Worm (Caenorhabditis elegans) whole organism, L1 larva: ENCODE measurements around the gene C47A10.12.

Source experiments
- C04F5.9 ChIP-seq: sonication (generic microtip); optimal IDR thresholded peaks from 2 replicates; lab custom pipeline; 2016; ENCODE audit warnings: missing genetic modification characterization, missing compliant biosample characterization
- C16A3.4 ChIP-seq: fragments of 150-350 bp; optimal IDR thresholded peaks from 2 replicates; lab custom pipeline; 2014; ENCODE audit warnings: missing biosample characterization, missing genetic modification characterization
- C34B4.2 ChIP-seq: sonication (generic microtip); optimal IDR thresholded peaks from 2 replicates; lab custom pipeline; 2017; ENCODE audit warnings: mild to moderate bottlenecking, missing genetic modification characterization, missing compliant biosample characterization
- alr-1 ChIP-seq: fragments of 200-800 bp; sonication (Bioruptor generic); optimal IDR thresholded peaks from 2 replicates; lab custom pipeline; 2018; ENCODE audit warnings: borderline replicate concordance, mild to moderate bottlenecking, missing genetic modification characterization, missing compliant biosample characterization
- ama-1 ChIP-seq: fragments of 150-350 bp; optimal IDR thresholded peaks from 2 replicates; lab custom pipeline; 2014
- blmp-1 ChIP-seq: fragments of 150-350 bp; optimal IDR thresholded peaks from 2 replicates; lab custom pipeline; 2014; ENCODE audit warnings: missing biosample characterization, missing genetic modification characterization
- ceh-63 ChIP-seq: fragments of 200-800 bp; sonication (Bioruptor generic); optimal IDR thresholded peaks from 2 replicates; lab custom pipeline; 2018; ENCODE audit warnings: mild to moderate bottlenecking, missing genetic modification characterization, missing compliant biosample characterization
- ceh-8 ChIP-seq: fragments of 200-800 bp; sonication (Bioruptor generic); optimal IDR thresholded peaks from 2 replicates; lab custom pipeline; 2018; ENCODE audit warnings: mild to moderate bottlenecking, missing genetic modification characterization, moderate library complexity, missing compliant biosample characterization
- ceh-88 ChIP-seq: fragments of 200-800 bp; sonication (Bioruptor generic); IDR thresholded peaks from 2 replicates; pipeline ENCODE4 v1.3.6; 2022; ENCODE audit warnings: missing genetic modification characterization, missing compliant biosample characterization
- dpl-1 ChIP-seq, 3 experiments: fragments of 150-350 bp in 2 of 3; sonication (generic microtip) in 1 of 3; optimal IDR thresholded peaks; 2 replicates each; lab custom pipeline; 2014 to 2017; ENCODE audit warnings: missing biosample characterization in 3 of 3, missing genetic modification characterization in 3 of 3, missing genetic modification reagents in 3 of 3
- efl-1 ChIP-seq, 4 experiments: fragments of 150-350 bp; optimal IDR thresholded peaks in 3 of 4; peaks in 1 of 4; 1 replicate in 1 of 4; 2 replicates in 3 of 4; lab custom pipeline; 2014; ENCODE audit warnings: missing biosample characterization in 2 of 4, missing genetic modification characterization in 2 of 4, missing genetic modification reagents in 2 of 4
- efl-3 ChIP-seq: fragments of 200-800 bp; sonication (Bioruptor generic); optimal IDR thresholded peaks from 2 replicates; lab custom pipeline; 2018; ENCODE audit warnings: mild to moderate bottlenecking, missing genetic modification characterization, missing compliant biosample characterization
- egl-13 ChIP-seq: sonication (generic microtip); optimal IDR thresholded peaks from 2 replicates; lab custom pipeline; 2016; ENCODE audit warnings: missing genotype, missing genetic modification reagents, missing genetic modification characterization, missing compliant biosample characterization
- egl-27 ChIP-seq, 2 experiments: fragments of 150-350 bp in 1 of 2; sonication (generic microtip); optimal IDR thresholded peaks; 3 replicates each; lab custom pipeline; 2017 to 2018; ENCODE audit warnings: missing biosample characterization in 2 of 2, missing genetic modification characterization in 2 of 2, missing genetic modification reagents in 2 of 2
- elt-2 ChIP-seq: sonication (generic microtip); optimal IDR thresholded peaks from 2 replicates; lab custom pipeline; 2016; ENCODE audit warnings: missing genetic modification characterization, mild to moderate bottlenecking, inconsistent platforms, missing compliant biosample characterization, missing genetic modification reagents
- fkh-4 ChIP-seq: sonication (generic microtip); optimal IDR thresholded peaks from 2 replicates; lab custom pipeline; 2016; ENCODE audit warnings: missing compliant biosample characterization, missing genetic modification characterization, borderline replicate concordance
- fos-1 ChIP-seq: fragments of 150-350 bp; optimal IDR thresholded peaks from 2 replicates; lab custom pipeline; 2014; ENCODE audit warnings: missing biosample characterization, missing genetic modification characterization
- grh-1 ChIP-seq: fragments of 200-800 bp; sonication (Bioruptor generic); IDR thresholded peaks from 2 replicates; pipeline ENCODE4 v1.3.6; 2022; ENCODE audit warnings: missing genetic modification reagents, missing genetic modification characterization, missing compliant biosample characterization
- hlh-17 ChIP-seq: fragments of 200-800 bp; sonication (Bioruptor generic); optimal IDR thresholded peaks from 2 replicates; lab custom pipeline; 2018; ENCODE audit warnings: missing genetic modification characterization, mild to moderate bottlenecking, missing compliant biosample characterization, moderate library complexity, borderline replicate concordance
- hlh-4 ChIP-seq: sonication (generic microtip); optimal IDR thresholded peaks from 2 replicates; lab custom pipeline; 2016; ENCODE audit warnings: mild to moderate bottlenecking, missing genetic modification characterization, missing compliant biosample characterization
- irx-1 ChIP-seq: sonication (generic microtip); optimal IDR thresholded peaks from 2 replicates; lab custom pipeline; 2016; ENCODE audit warnings: missing genetic modification characterization, missing compliant biosample characterization
- isw-1 ChIP-seq: fragments of 200-800 bp; sonication (Bioruptor generic); IDR thresholded peaks from 2 replicates; pipeline ENCODE4 v1.3.6; 2022; ENCODE audit warnings: missing genetic modification characterization, missing compliant biosample characterization
- lin-13 ChIP-seq: fragments of 150-350 bp; optimal IDR thresholded peaks from 2 replicates; lab custom pipeline; 2014; ENCODE audit warnings: missing biosample characterization, missing genetic modification reagents, missing genetic modification characterization
- lin-14 ChIP-seq: fragments of 200-800 bp; sonication (Bioruptor generic); optimal IDR thresholded peaks from 2 replicates; lab custom pipeline; 2018; ENCODE audit warnings: mild to moderate bottlenecking, missing genetic modification characterization, moderate library complexity, missing compliant biosample characterization
- lin-15B ChIP-seq: fragments of 150-350 bp; sonication (generic microtip); optimal IDR thresholded peaks from 3 replicates; lab custom pipeline; 2014; ENCODE audit warnings: missing biosample characterization, missing genetic modification characterization
- lin-35 ChIP-seq, 2 experiments: fragments of 150-350 bp; optimal IDR thresholded peaks; 2 replicates each; lab custom pipeline; 2014; ENCODE audit warnings: missing biosample characterization in 2 of 2, missing genetic modification characterization in 2 of 2, missing genetic modification reagents in 2 of 2
- lin-39 ChIP-seq: fragments of 150-350 bp; optimal IDR thresholded peaks from 2 replicates; lab custom pipeline; 2014; ENCODE audit warnings: missing biosample characterization, missing genetic modification reagents, missing genetic modification characterization
- mdl-1 ChIP-seq, 2 experiments: fragments of 150-350 bp; optimal IDR thresholded peaks; 2 replicates each; lab custom pipeline; 2014 to 2017; ENCODE audit warnings: missing biosample characterization in 2 of 2, missing genetic modification characterization in 2 of 2, inconsistent platforms in 1 of 2
- nhr-11 ChIP-seq: fragments of 150-350 bp; optimal IDR thresholded peaks from 2 replicates; lab custom pipeline; 2014; ENCODE audit warnings: missing biosample characterization, missing genetic modification characterization
- nhr-20 ChIP-seq: sonication (generic microtip); optimal IDR thresholded peaks from 2 replicates; lab custom pipeline; 2016; ENCODE audit warnings: mild to moderate bottlenecking, missing genetic modification characterization, missing compliant biosample characterization
- nhr-28 ChIP-seq: fragments of 150-350 bp; optimal IDR thresholded peaks from 2 replicates; lab custom pipeline; 2014; ENCODE audit warnings: missing biosample characterization, missing genetic modification characterization
- nhr-47 ChIP-seq: sonication (generic microtip); optimal IDR thresholded peaks from 2 replicates; lab custom pipeline; 2016; ENCODE audit warnings: mild to moderate bottlenecking, missing genetic modification characterization, moderate library complexity, missing compliant biosample characterization
- nhr-71 ChIP-seq: sonication (generic microtip); optimal IDR thresholded peaks from 2 replicates; lab custom pipeline; 2016; ENCODE audit warnings: mild to moderate bottlenecking, missing genetic modification characterization, moderate library complexity, missing compliant biosample characterization
- pag-3 ChIP-seq: sonication (generic microtip); optimal IDR thresholded peaks from 2 replicates; lab custom pipeline; 2017; ENCODE audit warnings: missing genetic modification characterization, mild to moderate bottlenecking, missing compliant biosample characterization, antibody characterized with exemption, borderline replicate concordance; ENCODE audit not compliant: insufficient read depth
- pqm-1 ChIP-seq: sonication (generic microtip); optimal IDR thresholded peaks from 3 replicates; lab custom pipeline; 2017; ENCODE audit warnings: missing biosample characterization, missing genetic modification characterization
- rnt-1 ChIP-seq: sonication (generic microtip); optimal IDR thresholded peaks from 2 replicates; lab custom pipeline; 2016; ENCODE audit warnings: mild to moderate bottlenecking, missing genetic modification characterization, moderate library complexity, missing compliant biosample characterization
- skn-1 ChIP-seq: fragments of 150-350 bp; optimal IDR thresholded peaks from 2 replicates; lab custom pipeline; 2014; ENCODE audit warnings: missing biosample characterization, missing genetic modification characterization
- snu-23 ChIP-seq: sonication (generic microtip); optimal IDR thresholded peaks from 2 replicates; lab custom pipeline; 2016; ENCODE audit warnings: missing genetic modification characterization, missing compliant biosample characterization
- sox-4 ChIP-seq: sonication (generic microtip); optimal IDR thresholded peaks from 2 replicates; lab custom pipeline; 2016; ENCODE audit warnings: missing genetic modification characterization, missing compliant biosample characterization
- sup-37 ChIP-seq: fragments of 200-800 bp; sonication (Bioruptor generic); optimal IDR thresholded peaks from 2 replicates; lab custom pipeline; 2018; ENCODE audit warnings: mild to moderate bottlenecking, missing genetic modification characterization, missing compliant biosample characterization
- swsn-7 ChIP-seq: sonication (generic microtip); optimal IDR thresholded peaks from 2 replicates; lab custom pipeline; 2016; ENCODE audit warnings: missing genetic modification characterization, missing compliant biosample characterization
- tbx-2 ChIP-seq: sonication (generic microtip); optimal IDR thresholded peaks from 2 replicates; lab custom pipeline; 2016; ENCODE audit warnings: missing genetic modification characterization, missing compliant biosample characterization
- tlp-1 ChIP-seq: fragments of 150-350 bp; optimal IDR thresholded peaks from 2 replicates; lab custom pipeline; 2014; ENCODE audit warnings: missing biosample characterization, missing genetic modification characterization
- unc-62 ChIP-seq: fragments of 150-350 bp; optimal IDR thresholded peaks from 2 replicates; lab custom pipeline; 2014; ENCODE audit warnings: missing biosample characterization, missing genetic modification reagents, missing genetic modification characterization
- unc-86 ChIP-seq: sonication (generic microtip); optimal IDR thresholded peaks from 2 replicates; lab custom pipeline; 2016; ENCODE audit warnings: missing genetic modification characterization, missing compliant biosample characterization
- unc-98 ChIP-seq: fragments of 200-800 bp; sonication (Bioruptor generic); IDR thresholded peaks from 2 replicates; pipeline ENCODE4 v1.3.6; 2022; ENCODE audit warnings: missing genetic modification characterization, missing compliant biosample characterization
- xbp-1 ChIP-seq: sonication (generic microtip); optimal IDR thresholded peaks from 2 replicates; lab custom pipeline; 2016; ENCODE audit warnings: missing genetic modification characterization, missing compliant biosample characterization
- ztf-11 ChIP-seq, 2 experiments: sonication (generic microtip); optimal IDR thresholded peaks; 2 replicates each; lab custom pipeline; 2016 to 2017; ENCODE audit warnings: missing genetic modification characterization in 2 of 2, missing biosample characterization in 1 of 2, missing compliant biosample characterization in 1 of 2

Gene C47A10.12

DNA sequence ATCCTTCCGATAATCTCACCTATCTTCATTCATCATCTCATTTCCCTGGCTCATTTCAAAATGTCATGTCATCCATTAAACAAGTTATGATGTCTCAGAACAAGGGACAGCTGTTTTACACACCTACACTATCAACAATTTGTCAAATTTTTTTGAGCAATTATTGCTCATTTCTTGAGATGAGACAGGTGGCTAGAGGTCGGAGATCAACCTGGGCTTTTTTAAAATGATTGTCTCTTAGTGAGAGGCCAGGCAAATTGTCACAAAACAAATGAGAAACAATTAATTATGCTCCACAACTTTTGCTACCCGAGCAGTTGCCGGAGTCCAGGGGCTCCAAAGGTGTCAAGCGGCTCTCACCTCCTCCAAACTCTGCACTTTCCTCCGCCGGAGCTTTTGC lies 49.0 kb upstream of the C47A10.12 start (continued):
- TF ChIP-seq lin-35 (GFP tag; optimal IDR thresholded peaks at IDR 0.05; lab: Kevin White, UChicago) (no peak), egl-27 (tag; optimal IDR thresholded peaks at IDR 0.05; lab: Kevin White, UChicago) (no peak), ztf-11 (tag; optimal IDR thresholded peaks at IDR 0.05; lab: Kevin White, UChicago) (no peak), lin-13 (GFP tag; lab: Kevin White, UChicago) (no peak), swsn-7 (tag; lab: Kevin White, UChicago) (no peak), blmp-1 (tag; lab: Kevin White, UChicago) (no peak), C16A3.4 (tag; lab: Kevin White, UChicago) (no peak), alr-1 (tag; lab: Kevin White, UChicago) (no peak), nhr-47 (tag; lab: Kevin White, UChicago) (no peak), ama-1 (no peak), nhr-71 (tag; lab: Kevin White, UChicago) (peak; percentile 70), ceh-8 (GFP tag; lab: Kevin White, UChicago) (no peak), nhr-20 (tag; lab: Kevin White, UChicago) (peak; percentile 4), mdl-1 (tag; optimal IDR thresholded peaks at IDR 0.05; lab: Kevin White, UChicago) (no peak), xbp-1 (no peak), snu-23 (GFP tag; lab: Kevin White, UChicago) (no peak), tbx-2 (peak; percentile 3), sox-4 (tag; lab: Kevin White, UChicago) (no peak), lin-15B (tag; lab: Kevin White, UChicago) (no peak), nhr-28 (tag; lab: Kevin White, UChicago) (no peak), isw-1 (GFP tag; lab: Robert Waterston, UW) (no peak), pag-3 (tag; lab: Kevin White, UChicago) (no peak), irx-1 (tag; lab: Kevin White, UChicago) (no peak), rnt-1 (tag; lab: Kevin White, UChicago) (peak; percentile 74), ceh-63 (GFP tag; lab: Kevin White, UChicago) (no peak), fkh-4 (tag; lab: Kevin White, UChicago) (no peak), efl-1 (optimal IDR thresholded peaks at IDR 0.05; lab: Kevin White, UChicago) (no peak), efl-1 (GFP tag; optimal IDR thresholded peaks at IDR 0.05 in 1 of 2; lab: Kevin White, UChicago) (peak in 1 of 2 experiments; percentile 75), nhr-11 (tag; lab: Kevin White, UChicago) (peak; percentile 33), unc-98 (GFP tag; lab: Robert Waterston, UW) (no peak), dpl-1 (GFP tag; optimal IDR thresholded peaks at IDR 0.05; lab: Kevin White, UChicago) (no peak), skn-1 (tag; lab: Kevin White, UChicago) (no peak), hlh-4 (no peak), unc-86 (tag; lab: Kevin White, UChicago) (no peak), sup-37 (GFP tag; lab: Kevin White, UChicago) (no peak), elt-2 (tag; lab: Kevin White, UChicago) (no peak), pqm-1 (tag; lab: Kevin White, UChicago) (no peak), lin-14 (GFP tag; lab: Kevin White, UChicago) (peak; percentile 53), lin-39 (peak; percentile 68), egl-13 (tag; lab: Kevin White, UChicago) (no peak), efl-3 (no peak), unc-62 (GFP tag; lab: Kevin White, UChicago) (no peak), ceh-88 (GFP tag; lab: Robert Waterston, UW) (no peak), fos-1 (tag; lab: Kevin White, UChicago) (no peak), grh-1 (GFP tag; lab: Robert Waterston, UW) (no peak), C34B4.2 (tag; lab: Kevin White, UChicago) (no peak), C04F5.9 (tag; lab: Kevin White, UChicago) (no peak), tlp-1 (no peak), hlh-17 (GFP tag; lab: Kevin White, UChicago) (no peak)
- TF ChIP-seq, all 84 proteins: peak for 11
